Fruit fly (Drosophila melanogaster) whole organism, adult: Measurements from ENCODE around the gene CG42693.

Experiments used
- CG11617 ChIP-seq: fragments of 200-800 bp; sonication (Bioruptor generic); optimal IDR thresholded peaks from 2 replicates; lab custom pipeline; 2017; ENCODE audit warnings: mild to moderate bottlenecking, missing biosample characterization, missing genetic modification reagents, missing genetic modification characterization
- CG12768 ChIP-seq: fragments of 200-800 bp; sonication (Bioruptor generic); optimal IDR thresholded peaks from 2 replicates; lab custom pipeline; 2017; ENCODE audit warnings: missing biosample characterization, missing genetic modification characterization, mild to moderate bottlenecking, moderate library complexity, missing genetic modification reagents
- CG33017 ChIP-seq: fragments of 200-800 bp; sonication (Bioruptor generic); optimal IDR thresholded peaks from 2 replicates; lab custom pipeline; 2018; ENCODE audit warnings: missing biosample characterization, mild to moderate bottlenecking, missing genetic modification characterization, moderate library complexity
- tj ChIP-seq: fragments of 200-800 bp; sonication (Bioruptor generic); optimal IDR thresholded peaks from 3 replicates; lab custom pipeline; 2017; ENCODE audit warnings: missing biosample characterization, mild to moderate bottlenecking, missing genetic modification characterization, moderate library complexity

- TF ChIP-seq tj (GFP tag; lab: Kevin White, UChicago): no peak
- TF ChIP-seq CG11617 (GFP tag; lab: Kevin White, UChicago): no peak
- no peak for TF ChIP-seq CG33017 (tag; lab: Kevin White, UChicago)
- TF ChIP-seq CG12768 (GFP tag; lab: Kevin White, UChicago): no peak
These were observed 13.3 kb upstream of the CG42693 start for dm6 chr3R:31721466-31721865.
